Fruit fly (Drosophila melanogaster) Kc167 (cell line): Measurements from ENCODE around the gene PVRAP.

Experiments used
- Myc ChIP-seq: fragments of >200 bp; optimal IDR thresholded peaks from 2 replicates; lab custom pipeline; 2017; ENCODE audit warnings: missing external identifiers
- psq ChIP-seq: fragments of >200 bp; optimal IDR thresholded peaks from 2 replicates; lab custom pipeline; 2017; ENCODE audit warnings: missing external identifiers
- ttk ChIP-seq: sonication (Bioruptor generic); optimal IDR thresholded peaks from 2 replicates; lab custom pipeline; 2017; ENCODE audit warnings: missing external identifiers

dm6 chr3L:6033008-6033407, 36.0 kb downstream of the PVRAP start:
- TF ChIP-seq Myc (lab: Kevin White, UChicago): no peak
- TF ChIP-seq ttk (lab: Kevin White, UChicago): no peak
- TF ChIP-seq psq (lab: Kevin White, UChicago): no peak
